Worm (Caenorhabditis elegans): ENCODE measurements around the gene F56D6.12.

- TF ChIP-seq hlh-13 (GFP tag; optimal IDR thresholded peaks at IDR 0.05) (no peak), ceh-6 (GFP tag; optimal IDR thresholded peaks at IDR 0.05) (no peak), K09A11.1 (tag; optimal IDR thresholded peaks at IDR 0.05; ENCODE audit: insufficient read depth) (no peak), nfya-1 (tag; optimal IDR thresholded peaks at IDR 0.05) (no peak), lin-11 (tag; optimal IDR thresholded peaks at IDR 0.05) (no peak), sox-4 (tag; optimal IDR thresholded peaks at IDR 0.05) (no peak), pax-1 (tag; optimal IDR thresholded peaks at IDR 0.05) (no peak), unc-55 (GFP tag; optimal IDR thresholded peaks at IDR 0.05) (no peak), ceh-22 (tag; optimal IDR thresholded peaks at IDR 0.05) (no peak), rnt-1 (tag; optimal IDR thresholded peaks at IDR 0.05) (no peak)
Observed at ce11 chrIV:3926117-3926516, 18.2 kb downstream of the F56D6.12 start, which contains the start of gene clec-68.

Data from whole organism, late embryonic.